Worm (Caenorhabditis elegans) whole organism, L3 larva: Measurements from ENCODE around the gene Y47D3A.13.

Experiments used
- ama-1 ChIP-seq: fragments of 150-350 bp; optimal IDR thresholded peaks from 2 replicates; lab custom pipeline; 2018
- ceh-9 ChIP-seq: sonication (generic microtip); optimal IDR thresholded peaks from 2 replicates; lab custom pipeline; 2018; ENCODE audit warnings: missing biosample characterization, missing genetic modification characterization
- hmg-11 ChIP-seq: sonication (generic microtip); optimal IDR thresholded peaks from 2 replicates; lab custom pipeline; 2016; ENCODE audit warnings: missing genetic modification characterization, missing compliant biosample characterization
- nhr-11 ChIP-seq: fragments of 150-350 bp; optimal IDR thresholded peaks from 2 replicates; lab custom pipeline; 2014; ENCODE audit warnings: missing biosample characterization, missing genetic modification characterization
- nhr-28 ChIP-seq: fragments of 150-350 bp; optimal IDR thresholded peaks from 2 replicates; lab custom pipeline; 2014; ENCODE audit warnings: missing biosample characterization, missing genetic modification characterization
- pha-4 ChIP-seq: fragments of 150-350 bp; optimal IDR thresholded peaks from 2 replicates; lab custom pipeline; 2014; ENCODE audit warnings: missing biosample characterization, missing genetic modification reagents, missing genetic modification characterization
- pqm-1 ChIP-seq: fragments of 150-350 bp; optimal IDR thresholded peaks from 2 replicates; lab custom pipeline; 2017; ENCODE audit warnings: missing biosample characterization, missing genetic modification characterization, inconsistent platforms

ce11 chrIII:11195553-11195952 lies 28.4 kb downstream of the Y47D3A.13 start:
- TF ChIP-seq hmg-11 (tag; lab: Kevin White, UChicago) = no peak
- no peak for TF ChIP-seq nhr-28 (tag; lab: Kevin White, UChicago)
- TF ChIP-seq pha-4 (tag; lab: Kevin White, UChicago) = peak; percentile 12
- TF ChIP-seq ceh-9 (tag; lab: Kevin White, UChicago) = no peak
- TF ChIP-seq ama-1 (lab: Kevin White, UChicago) = no peak
- peak; percentile 54 for TF ChIP-seq pqm-1 (tag; lab: Kevin White, UChicago)
- no peak for TF ChIP-seq nhr-11 (tag; lab: Kevin White, UChicago)
